Worm (Caenorhabditis elegans): ENCODE data around the gene mrpl-21.

The mrpl-21 gene

ce11 chrIII:4224722-4225121 lies 18.6 kb downstream of the mrpl-21 start:
- TF ChIP-seq nhr-2 (tag; optimal IDR thresholded peaks at IDR 0.05), result no peak
- no peak for TF ChIP-seq zip-8 (tag; optimal IDR thresholded peaks at IDR 0.05)
- no peak for TF ChIP-seq lsy-2 (tag; optimal IDR thresholded peaks at IDR 0.05)
- no peak for TF ChIP-seq sem-2 (GFP tag; optimal IDR thresholded peaks at IDR 0.05)
- TF ChIP-seq nhr-28 (tag; optimal IDR thresholded peaks at IDR 0.05), result no peak
- no peak for TF ChIP-seq unc-39 (tag; optimal IDR thresholded peaks at IDR 0.05)
- TF ChIP-seq drap-1 (GFP tag; optimal IDR thresholded peaks at IDR 0.05), result no peak
- no peak for TF ChIP-seq mls-2 (tag; optimal IDR thresholded peaks at IDR 0.05)
- TF ChIP-seq unc-62 (GFP tag; optimal IDR thresholded peaks at IDR 0.05), result no peak
- TF ChIP-seq lin-32 (GFP tag; optimal IDR thresholded peaks at IDR 0.05), result no peak
- no peak for TF ChIP-seq lin-13 (tag; optimal IDR thresholded peaks at IDR 0.05)
- no peak for TF ChIP-seq elt-1 (tag; optimal IDR thresholded peaks at IDR 0.05; ENCODE audit: borderline replicate concordance, insufficient read depth)
- TF ChIP-seq ztf-11 (tag; optimal IDR thresholded peaks at IDR 0.05), result no peak
- no peak for TF ChIP-seq mab-5 (tag; optimal IDR thresholded peaks at IDR 0.05)
- no peak for TF ChIP-seq elt-3 (tag; optimal IDR thresholded peaks at IDR 0.05)
- TF ChIP-seq cnd-1 (tag; optimal IDR thresholded peaks at IDR 0.05), result no peak
- no peak for TF ChIP-seq ceh-39 (tag; optimal IDR thresholded peaks at IDR 0.05)
- TF ChIP-seq flh-1 (GFP tag; optimal IDR thresholded peaks at IDR 0.05), result no peak
- no peak for TF ChIP-seq tbx-8 (GFP tag; optimal IDR thresholded peaks at IDR 0.05)

- TF ChIP-seq zip-8 (tag; optimal IDR thresholded peaks at IDR 0.05) (no peak), unc-120 (tag; optimal IDR thresholded peaks at IDR 0.05; ENCODE audit: poor library complexity, severe bottlenecking) (peak; percentile 94), tbx-8 (GFP tag; optimal IDR thresholded peaks at IDR 0.05) (peak; percentile 24), nhr-237 (tag; optimal IDR thresholded peaks at IDR 0.05) (peak; percentile 67), hlh-1 (tag; optimal IDR thresholded peaks at IDR 0.05) (peak; percentile 68), ztf-11 (tag; optimal IDR thresholded peaks at IDR 0.05) (no peak), unc-62 (GFP tag; optimal IDR thresholded peaks at IDR 0.05) (peak; percentile 92), lin-32 (GFP tag; optimal IDR thresholded peaks at IDR 0.05) (no peak), unc-39 (tag; optimal IDR thresholded peaks at IDR 0.05) (no peak), drap-1 (GFP tag; optimal IDR thresholded peaks at IDR 0.05) (peak; percentile 26), mls-2 (tag; optimal IDR thresholded peaks at IDR 0.05) (peak; percentile 61), nhr-28 (tag; optimal IDR thresholded peaks at IDR 0.05) (no peak), sptf-1 (tag; optimal IDR thresholded peaks at IDR 0.05) (peak; percentile 41), cnd-1 (tag; optimal IDR thresholded peaks at IDR 0.05) (no peak), pha-4 (tag; optimal IDR thresholded peaks at IDR 0.05) (peak; percentile 9), ham-2 (GFP tag; optimal IDR thresholded peaks at IDR 0.05) (peak; percentile 71), bed-3 (GFP tag; optimal IDR thresholded peaks at IDR 0.05) (no peak), mep-1 (tag; optimal IDR thresholded peaks at IDR 0.05) (peak; percentile 87), elt-3 (tag; optimal IDR thresholded peaks at IDR 0.05) (no peak), flh-1 (GFP tag; optimal IDR thresholded peaks at IDR 0.05) (no peak), lin-13 (tag; optimal IDR thresholded peaks at IDR 0.05) (no peak), ces-1 (GFP tag; optimal IDR thresholded peaks at IDR 0.05) (peak; percentile 83), ceh-83 (GFP tag; optimal IDR thresholded peaks at IDR 0.05) (no peak), lsy-2 (tag; optimal IDR thresholded peaks at IDR 0.05) (peak; percentile 42), nhr-2 (tag; optimal IDR thresholded peaks at IDR 0.05) (no peak), blmp-1 (tag; optimal IDR thresholded peaks at IDR 0.05) (no peak), M03D4.4 (tag; optimal IDR thresholded peaks at IDR 0.05) (peak; percentile 19)
These were observed 19.7 kb downstream of the mrpl-21 start for ce11 chrIII:4223668-4224127.

- no peak for TF ChIP-seq lsy-2 (tag; optimal IDR thresholded peaks at IDR 0.05)
- TF ChIP-seq sptf-1 (tag; optimal IDR thresholded peaks at IDR 0.05), result no peak
- TF ChIP-seq mab-5 (tag; optimal IDR thresholded peaks at IDR 0.05), result no peak
- no peak for TF ChIP-seq ces-1 (GFP tag; optimal IDR thresholded peaks at IDR 0.05)
- TF ChIP-seq bed-3 (GFP tag; optimal IDR thresholded peaks at IDR 0.05), result no peak
- no peak for TF ChIP-seq mls-2 (tag; optimal IDR thresholded peaks at IDR 0.05)
- no peak for TF ChIP-seq zip-8 (tag; optimal IDR thresholded peaks at IDR 0.05)
- no peak for TF ChIP-seq nhr-76 (tag; optimal IDR thresholded peaks at IDR 0.05)
- no peak for TF ChIP-seq nhr-28 (tag; optimal IDR thresholded peaks at IDR 0.05)
- TF ChIP-seq drap-1 (GFP tag; optimal IDR thresholded peaks at IDR 0.05), result no peak
- no peak for TF ChIP-seq snpc-4 (tag; optimal IDR thresholded peaks at IDR 0.05)
- no peak for TF ChIP-seq pha-4 (tag; optimal IDR thresholded peaks at IDR 0.05)
- TF ChIP-seq ceh-39 (tag; optimal IDR thresholded peaks at IDR 0.05), result no peak
- TF ChIP-seq cnd-1 (tag; optimal IDR thresholded peaks at IDR 0.05), result no peak
- no peak for TF ChIP-seq ceh-43 (GFP tag; optimal IDR thresholded peaks at IDR 0.05)
These were observed 21.8 kb downstream of the mrpl-21 start for ce11 chrIII:4221527-4221926.

All from whole organism, mixed stage, embryonic.